Fruit fly (Drosophila melanogaster) whole organism, embryonic: ENCODE measurements around the gene brm.
A peak's percentile ranks its signal among the peaks of the same experiment; 100 is the strongest.

ENCODE experiments used
- B-H1 ChIP-seq: fragments of 200-800 bp; sonication (Bioruptor generic); IDR thresholded peaks from 3 replicates; pipeline ENCODE4 v1.3.6; 2022; ENCODE audit warnings: missing biosample characterization, missing genetic modification characterization
- CG10209 ChIP-seq: fragments of 200-800 bp; sonication (Bioruptor generic); optimal IDR thresholded peaks from 3 replicates; lab custom pipeline; 2017; ENCODE audit warnings: missing biosample characterization, mild to moderate bottlenecking, missing genetic modification characterization, missing genetic modification reagents
- CG10321 ChIP-seq: fragments of 200-800 bp; sonication (Bioruptor generic); IDR thresholded peaks from 2 replicates; pipeline ENCODE4 v1.3.6; 2022; ENCODE audit warnings: missing biosample characterization, missing genetic modification characterization
- CG10462 ChIP-seq: fragments of 200-800 bp; sonication (Bioruptor generic); optimal IDR thresholded peaks from 2 replicates; lab custom pipeline; 2016; ENCODE audit warnings: missing biosample characterization, missing genetic modification characterization
- CG12659 ChIP-seq: fragments of 200-800 bp; sonication (Bioruptor generic); optimal IDR thresholded peaks from 3 replicates; lab custom pipeline; 2017; ENCODE audit warnings: mild to moderate bottlenecking, missing biosample characterization, missing genetic modification reagents, missing genetic modification characterization
- CG13287 ChIP-seq: fragments of 200-800 bp; sonication (Bioruptor generic); IDR thresholded peaks from 2 replicates; pipeline ENCODE4 v1.3.6; 2022; ENCODE audit warnings: missing biosample characterization, missing genetic modification characterization; ENCODE audit not compliant: partially characterized antibody
- CG13775 ChIP-seq: fragments of 200-800 bp; sonication (Bioruptor generic); optimal IDR thresholded peaks from 3 replicates; lab custom pipeline; 2017; ENCODE audit warnings: missing biosample characterization, mild to moderate bottlenecking, missing genetic modification characterization
- CG1603 ChIP-seq: fragments of 200-800 bp; sonication (Bioruptor generic); optimal IDR thresholded peaks from 2 replicates; lab custom pipeline; 2019; ENCODE audit warnings: missing biosample characterization, mild to moderate bottlenecking, missing genetic modification characterization, moderate library complexity
- CG16815 ChIP-seq: fragments of 200-800 bp; sonication (Bioruptor generic); optimal IDR thresholded peaks from 3 replicates; lab custom pipeline; 2017; ENCODE audit warnings: missing biosample characterization, mild to moderate bottlenecking, missing genetic modification characterization
- CG17359 ChIP-seq: fragments of 200-800 bp; sonication (Bioruptor generic); optimal IDR thresholded peaks from 3 replicates; lab custom pipeline; 2018; ENCODE audit warnings: missing biosample characterization, mild to moderate bottlenecking, missing genetic modification characterization, moderate library complexity
- CG17829 ChIP-seq: fragments of 200-800 bp; optimal IDR thresholded peaks from 2 replicates; lab custom pipeline; 2019; ENCODE audit warnings: missing biosample characterization, mild to moderate bottlenecking, missing genetic modification characterization, moderate library complexity
- CG31441 ChIP-seq: fragments of 200-800 bp; sonication (Bioruptor generic); IDR thresholded peaks from 2 replicates; pipeline ENCODE4 v1.3.6; 2022; ENCODE audit warnings: missing biosample characterization, missing genetic modification characterization
- CG34422 ChIP-seq: fragments of 200-800 bp; sonication (Bioruptor generic); IDR thresholded peaks from 3 replicates; pipeline ENCODE4 v1.3.6; 2022; ENCODE audit warnings: missing biosample characterization, missing genetic modification characterization
- CG3847 ChIP-seq: fragments of 200-800 bp; sonication (Bioruptor generic); IDR thresholded peaks from 2 replicates; pipeline ENCODE4 v1.3.6; 2022; ENCODE audit warnings: missing biosample characterization, missing genetic modification characterization
- CG3995 ChIP-seq: fragments of 200-800 bp; sonication (Bioruptor generic); optimal IDR thresholded peaks from 3 replicates; lab custom pipeline; 2016; ENCODE audit warnings: missing biosample characterization, missing genetic modification characterization
- CG42726 ChIP-seq: fragments of 200-800 bp; sonication (Bioruptor generic); IDR thresholded peaks from 2 replicates; pipeline ENCODE4 v1.3.6; 2022; ENCODE audit warnings: missing biosample characterization, missing genetic modification characterization; ENCODE audit not compliant: partially characterized antibody
- CG4424 ChIP-seq: fragments of 200-800 bp; sonication (Bioruptor generic); optimal IDR thresholded peaks from 3 replicates; lab custom pipeline; 2016; ENCODE audit warnings: missing biosample characterization, missing genetic modification characterization
- CG5245 ChIP-seq: fragments of 200-800 bp; sonication (Bioruptor generic); optimal IDR thresholded peaks from 3 replicates; lab custom pipeline; 2016; ENCODE audit warnings: missing biosample characterization, missing genetic modification characterization
- CG8359 ChIP-seq: fragments of 200-800 bp; sonication (Bioruptor generic); optimal IDR thresholded peaks from 2 replicates; lab custom pipeline; 2017; ENCODE audit warnings: missing biosample characterization, mild to moderate bottlenecking, missing genetic modification characterization, borderline replicate concordance
- CG9437 ChIP-seq: fragments of 200-800 bp; sonication (Bioruptor generic); optimal IDR thresholded peaks from 2 replicates; lab custom pipeline; 2018; ENCODE audit warnings: missing biosample characterization, mild to moderate bottlenecking, missing genetic modification characterization
- CrebB ChIP-seq: fragments of 200-800 bp; sonication (Bioruptor generic); optimal IDR thresholded peaks from 3 replicates; lab custom pipeline; 2018; ENCODE audit warnings: missing biosample characterization, mild to moderate bottlenecking, missing genetic modification characterization
- D19B ChIP-seq: fragments of 200-800 bp; sonication (Bioruptor generic); optimal IDR thresholded peaks from 2 replicates; lab custom pipeline; 2017; ENCODE audit warnings: missing biosample characterization, mild to moderate bottlenecking, missing genetic modification characterization
- Dbx ChIP-seq: fragments of 200-800 bp; sonication (Bioruptor generic); IDR thresholded peaks from 3 replicates; pipeline ENCODE4 v1.3.6; 2022; ENCODE audit warnings: missing biosample characterization, missing genetic modification characterization
- Dek ChIP-seq: fragments of 200-800 bp; sonication (Bioruptor generic); optimal IDR thresholded peaks from 3 replicates; lab custom pipeline; 2019; ENCODE audit warnings: missing biosample characterization, mild to moderate bottlenecking, missing genetic modification characterization, moderate library complexity
- Ets65A ChIP-seq: fragments of 200-800 bp; sonication (Bioruptor generic); peaks from one replicate; lab custom pipeline; 2016; ENCODE audit warnings: missing biosample characterization, missing genetic modification characterization
- Fer3 ChIP-seq: fragments of 200-800 bp; sonication (Bioruptor generic); optimal IDR thresholded peaks from 2 replicates; lab custom pipeline; 2018; ENCODE audit warnings: missing biosample characterization, mild to moderate bottlenecking, missing genetic modification characterization, moderate library complexity
- HLH3B ChIP-seq: fragments of 200-800 bp; sonication (Bioruptor generic); IDR thresholded peaks from 2 replicates; pipeline ENCODE4 v1.3.6; 2022; ENCODE audit warnings: missing biosample characterization, missing genetic modification characterization
- Hr3 ChIP-seq: fragments of 200-800 bp; sonication (Bioruptor generic); optimal IDR thresholded peaks from 3 replicates; lab custom pipeline; 2016; ENCODE audit warnings: missing biosample characterization, missing genetic modification characterization
- Hr51 ChIP-seq, 2 experiments: fragments of 200-800 bp; sonication (Bioruptor generic); optimal IDR thresholded peaks; 2 replicates in 1 of 2; 3 replicates in 1 of 2; lab custom pipeline; 2016 to 2018; ENCODE audit warnings: missing biosample characterization in 2 of 2, missing genetic modification characterization in 2 of 2, mild to moderate bottlenecking in 1 of 2, moderate library complexity in 1 of 2
- Jarid2 ChIP-seq: fragments of 200-800 bp; sonication (Bioruptor generic); optimal IDR thresholded peaks from 3 replicates; lab custom pipeline; 2017; ENCODE audit warnings: mild to moderate bottlenecking, missing biosample characterization, missing genetic modification reagents, missing genetic modification characterization
- Mes4 ChIP-seq: fragments of 200-800 bp; sonication (Bioruptor generic); optimal IDR thresholded peaks from 2 replicates; lab custom pipeline; 2016; ENCODE audit warnings: missing biosample characterization, missing genetic modification characterization
- Nf-YC ChIP-seq: fragments of 200-800 bp; optimal IDR thresholded peaks from 3 replicates; lab custom pipeline; 2019; ENCODE audit warnings: missing biosample characterization, mild to moderate bottlenecking, missing genetic modification characterization, moderate library complexity
- Optix ChIP-seq: fragments of 200-800 bp; sonication (Bioruptor generic); IDR thresholded peaks from 3 replicates; pipeline ENCODE4 v1.3.6; 2022; ENCODE audit warnings: missing biosample characterization, missing genetic modification characterization
- Side ChIP-seq: fragments of 200-800 bp; sonication (Bioruptor generic); optimal IDR thresholded peaks from 2 replicates; lab custom pipeline; 2016; ENCODE audit warnings: missing biosample characterization, missing genetic modification characterization
- ac ChIP-seq: fragments of 200-800 bp; sonication (Bioruptor generic); optimal IDR thresholded peaks from 3 replicates; lab custom pipeline; 2017; ENCODE audit warnings: missing biosample characterization, mild to moderate bottlenecking, missing genetic modification characterization
- amos ChIP-seq: fragments of 200-800 bp; sonication (Bioruptor generic); IDR thresholded peaks from 2 replicates; pipeline ENCODE4 v1.3.6; 2022; ENCODE audit warnings: missing biosample characterization, missing genetic modification characterization; ENCODE audit not compliant: partially characterized antibody
- caup ChIP-seq: fragments of 200-800 bp; sonication (Bioruptor generic); optimal IDR thresholded peaks from 3 replicates; lab custom pipeline; 2017; ENCODE audit warnings: missing biosample characterization, mild to moderate bottlenecking, missing genetic modification characterization, moderate library complexity; ENCODE audit not compliant: severe bottlenecking
- crp ChIP-seq, 2 experiments: fragments of 200-800 bp; sonication (Bioruptor generic); optimal IDR thresholded peaks; 2 replicates in 1 of 2; 3 replicates in 1 of 2; lab custom pipeline; 2017; ENCODE audit warnings: missing biosample characterization in 2 of 2, missing genetic modification characterization in 2 of 2, mild to moderate bottlenecking in 1 of 2, moderate library complexity in 1 of 2
- danr ChIP-seq: fragments of 200-800 bp; sonication (Bioruptor generic); IDR thresholded peaks from 2 replicates; pipeline ENCODE4 v1.3.6; 2022; ENCODE audit warnings: missing biosample characterization, missing genetic modification characterization
- ewg ChIP-seq: fragments of 200-800 bp; sonication (Bioruptor generic); optimal IDR thresholded peaks from 3 replicates; lab custom pipeline; 2017; ENCODE audit warnings: mild to moderate bottlenecking, missing biosample characterization, missing genetic modification reagents, missing genetic modification characterization
- fd64A ChIP-seq: fragments of 200-800 bp; sonication (Bioruptor generic); optimal IDR thresholded peaks from 3 replicates; lab custom pipeline; 2018; ENCODE audit warnings: missing biosample characterization, mild to moderate bottlenecking, missing genetic modification characterization
- jing ChIP-seq: fragments of 200-800 bp; sonication (Bioruptor generic); optimal IDR thresholded peaks from 2 replicates; lab custom pipeline; 2018; ENCODE audit warnings: missing biosample characterization, mild to moderate bottlenecking, missing genetic modification characterization
- lmd ChIP-seq: fragments of 200-800 bp; sonication (Bioruptor generic); IDR thresholded peaks from 2 replicates; pipeline ENCODE4 v1.3.6; 2022; ENCODE audit warnings: missing biosample characterization, missing genetic modification characterization
- nau ChIP-seq: fragments of 200-800 bp; sonication (Bioruptor generic); optimal IDR thresholded peaks from 3 replicates; lab custom pipeline; 2017; ENCODE audit warnings: missing biosample characterization, mild to moderate bottlenecking, missing genetic modification characterization, missing genetic modification reagents
- pan ChIP-seq, 4 experiments: fragments of >200 bp in 3 of 4; fragments of 200-800 bp in 1 of 4; sonication (Bioruptor generic) in 1 of 4; optimal IDR thresholded peaks in 3 of 4; IDR thresholded peaks in 1 of 4; 2 replicates each; pipeline versions ENCODE4 v1.3.6 to Lab custom; 2017 to 2022; ENCODE audit warnings: missing biosample characterization in 2 of 4, missing genetic modification characterization in 2 of 4, mixed read lengths in 1 of 4
- row ChIP-seq: fragments of 200-800 bp; sonication (Bioruptor generic); IDR thresholded peaks from 3 replicates; pipeline ENCODE4 v1.3.6; 2022; ENCODE audit warnings: missing biosample characterization, missing genetic modification characterization
- sisA ChIP-seq: fragments of 200-800 bp; sonication (Bioruptor generic); IDR thresholded peaks from 2 replicates; pipeline ENCODE4 v1.3.6; 2022; ENCODE audit warnings: missing biosample characterization, missing genetic modification characterization
- stwl ChIP-seq: fragments of 200-800 bp; sonication (Bioruptor generic); optimal IDR thresholded peaks from 3 replicates; lab custom pipeline; 2018; ENCODE audit warnings: missing biosample characterization, mild to moderate bottlenecking, missing genetic modification characterization, moderate library complexity

The brm gene

dm6 chr3L:15956448-15957010, 26.1 kb downstream of the brm start, which contains the start of gene elgi (continued):
- peak; percentile 5 for TF ChIP-seq CG10462 (GFP tag; lab: Kevin White, UChicago)
- TF ChIP-seq row (GFP tag; lab: Robert Waterston, UW) = peak; percentile 84
- no peak for TF ChIP-seq Mes4 (GFP tag; lab: Kevin White, UChicago)
- TF ChIP-seq B-H1 = peak; percentile 24; the same call in 1 of the 3 replicates
- TF ChIP-seq CG4424 (GFP tag; lab: Kevin White, UChicago) = peak; percentile 40
- no peak for TF ChIP-seq CG42726 (GFP tag; lab: Robert Waterston, UW)
- TF ChIP-seq CG31441 (GFP tag; lab: Robert Waterston, UW) = no peak
- TF ChIP-seq stwl = peak; percentile 89
- TF ChIP-seq amos (GFP tag; lab: Robert Waterston, UW) = peak; percentile 18; the same call in 1 of the 2 replicates
- TF ChIP-seq ewg = no peak
- peak; percentile 28 for TF ChIP-seq CG5245 (GFP tag; lab: Kevin White, UChicago)
- TF ChIP-seq CG17829 (tag; lab: Kevin White, UChicago) = peak; percentile 4
- peak; percentile 63 for TF ChIP-seq CG12659 (GFP tag; lab: Kevin White, UChicago)
- no peak for TF ChIP-seq nau (GFP tag; lab: Kevin White, UChicago)
- TF ChIP-seq CG10321 (GFP tag; lab: Robert Waterston, UW) = no peak; the same call in 1 of the 2 replicates
- TF ChIP-seq crp (GFP tag; optimal IDR thresholded peaks at IDR 0.05; lab: Kevin White, UChicago) = peak in 1 of 2 experiments; percentile 71
- no peak for TF ChIP-seq fd64A (GFP tag; lab: Kevin White, UChicago)
- peak; percentile 75; the same call in 1 of the 3 replicates for TF ChIP-seq Dbx (GFP tag; lab: Robert Waterston, UW)
- peak; percentile 43 for TF ChIP-seq CrebB (tag; lab: Kevin White, UChicago)
- no peak for TF ChIP-seq Jarid2 (GFP tag; lab: Kevin White, UChicago)
- TF ChIP-seq Dek (tag; lab: Kevin White, UChicago) = peak; percentile 51
- TF ChIP-seq ac = no peak
- 0 out of 2 replicates have a peak, but pooled peaks have one; percentile 25 for TF ChIP-seq sisA
- TF ChIP-seq CG16815 (GFP tag; lab: Kevin White, UChicago) = no peak
- TF ChIP-seq CG8359 = no peak
- peak; percentile 45; the same call in 1 of the 2 replicates for TF ChIP-seq HLH3B (GFP tag; lab: Robert Waterston, UW)
- TF ChIP-seq CG9437 = no peak
- no peak for TF ChIP-seq jing (GFP tag; lab: Kevin White, UChicago)
- TF ChIP-seq CG34422 (GFP tag; lab: Robert Waterston, UW) = peak; percentile 46; the same call in 1 of the 3 replicates
- peak; percentile 77 for TF ChIP-seq CG3847
- TF ChIP-seq Fer3 (tag; lab: Kevin White, UChicago) = peak; percentile 26
- no peak for TF ChIP-seq pan (optimal IDR thresholded peaks at IDR 0.05; lab: Kevin White, UChicago)
- TF ChIP-seq pan (GFP tag; optimal IDR thresholded peaks at IDR 0.05 in 1 of 2, IDR thresholded peaks at IDR 0.05 in 1 of 2) = peak in 1 of 2 experiments; percentile 53
- peak; percentile 94 for TF ChIP-seq Ets65A (GFP tag; lab: Kevin White, UChicago)
- TF ChIP-seq CG3995 = peak; percentile 70
- no peak for TF ChIP-seq Nf-YC (tag; lab: Kevin White, UChicago)
- no peak for TF ChIP-seq danr (GFP tag; lab: Robert Waterston, UW)
- TF ChIP-seq CG1603 = no peak
- peak; percentile 53 for TF ChIP-seq Hr3 (GFP tag; lab: Kevin White, UChicago)
- peak; percentile 34 for TF ChIP-seq CG17359
- TF ChIP-seq lmd (GFP tag; lab: Robert Waterston, UW) = peak; percentile 53; the same call in 1 of the 2 replicates
- TF ChIP-seq Optix = no peak
- peak; percentile 29 for TF ChIP-seq CG10209 (GFP tag; lab: Kevin White, UChicago)
- TF ChIP-seq Hr51 (GFP tag; optimal IDR thresholded peaks at IDR 0.05; lab: Kevin White, UChicago) = peak in 1 of 2 experiments; percentile 61
- peak; percentile 55 for TF ChIP-seq Side
- peak; percentile 58 for TF ChIP-seq CG13287 (GFP tag; lab: Robert Waterston, UW)
- TF ChIP-seq D19B (GFP tag; lab: Kevin White, UChicago) = no peak
- TF ChIP-seq caup = peak; percentile 72
- peak; percentile 23 for TF ChIP-seq CG13775 (GFP tag; lab: Kevin White, UChicago)
